Fruit fly (Drosophila melanogaster) whole organism, embryonic: ENCODE data around the gene VGlut.

Experiments
- Awh ChIP-seq: fragments of 200-800 bp; sonication (Bioruptor generic); IDR thresholded peaks from 2 replicates; pipeline ENCODE4, ENCODE4 v1.3.6; 2022; ENCODE audit warnings: missing biosample characterization, missing genetic modification characterization
- CG10147 ChIP-seq: fragments of 200-800 bp; sonication (Bioruptor generic); optimal IDR thresholded peaks from 2 replicates; lab custom pipeline; 2019; ENCODE audit warnings: missing biosample characterization, mild to moderate bottlenecking, missing genetic modification characterization, moderate library complexity
- CG10543 ChIP-seq: fragments of 200-800 bp; sonication (Bioruptor generic); optimal IDR thresholded peaks from 3 replicates; lab custom pipeline; 2017; ENCODE audit warnings: missing biosample characterization, mild to moderate bottlenecking, missing genetic modification characterization, moderate library complexity
- CG12155 ChIP-seq: fragments of 200-800 bp; sonication (Bioruptor generic); optimal IDR thresholded peaks from 3 replicates; lab custom pipeline; 2016; ENCODE audit warnings: missing biosample characterization, missing genetic modification characterization
- CG1529 ChIP-seq: fragments of 200-800 bp; sonication (Bioruptor generic); optimal IDR thresholded peaks from 3 replicates; lab custom pipeline; 2018; ENCODE audit warnings: missing biosample characterization, missing genetic modification characterization
- CG1603 ChIP-seq: fragments of 200-800 bp; sonication (Bioruptor generic); optimal IDR thresholded peaks from 2 replicates; lab custom pipeline; 2019; ENCODE audit warnings: missing biosample characterization, mild to moderate bottlenecking, missing genetic modification characterization, moderate library complexity
- CG16813 ChIP-seq: fragments of 200-800 bp; sonication (Bioruptor generic); IDR thresholded peaks from 3 replicates; pipeline ENCODE4 v1.3.6; 2022; ENCODE audit warnings: missing biosample characterization, missing genetic modification characterization; ENCODE audit not compliant: partially characterized antibody
- CG18599 ChIP-seq: fragments of 200-800 bp; sonication (Bioruptor generic); optimal IDR thresholded peaks from 3 replicates; lab custom pipeline; 2017; ENCODE audit warnings: missing biosample characterization, missing genetic modification characterization, mild to moderate bottlenecking, moderate library complexity, missing genetic modification reagents
- CG2116 ChIP-seq: fragments of 200-800 bp; sonication (Bioruptor generic); optimal IDR thresholded peaks from 3 replicates; lab custom pipeline; 2018; ENCODE audit warnings: missing biosample characterization, mild to moderate bottlenecking, missing genetic modification characterization
- CG2712 ChIP-seq: fragments of 200-800 bp; optimal IDR thresholded peaks from 3 replicates; lab custom pipeline; 2019; ENCODE audit warnings: missing biosample characterization, mild to moderate bottlenecking, missing genetic modification characterization, moderate library complexity
- CG30403 ChIP-seq: fragments of 200-800 bp; sonication (Bioruptor generic); optimal IDR thresholded peaks from 3 replicates; lab custom pipeline; 2016; ENCODE audit warnings: missing biosample characterization, missing genetic modification characterization
- CG3281 ChIP-seq: fragments of 200-800 bp; sonication (Bioruptor generic); optimal IDR thresholded peaks from 3 replicates; lab custom pipeline; 2017; ENCODE audit warnings: missing biosample characterization, mild to moderate bottlenecking, missing genetic modification characterization
- CG3407 ChIP-seq: fragments of 200-800 bp; sonication (Bioruptor generic); optimal IDR thresholded peaks from 2 replicates; lab custom pipeline; 2018; ENCODE audit warnings: missing biosample characterization, mild to moderate bottlenecking, missing genetic modification characterization
- CG6683 ChIP-seq: fragments of 200-800 bp; sonication (Bioruptor generic); optimal IDR thresholded peaks from 2 replicates; lab custom pipeline; 2017; ENCODE audit warnings: missing biosample characterization, mild to moderate bottlenecking, missing genetic modification characterization, missing genetic modification reagents
- CG6791 ChIP-seq: fragments of 200-800 bp; sonication (Bioruptor generic); IDR thresholded peaks from 3 replicates; pipeline ENCODE4 v1.3.6; 2022; ENCODE audit warnings: missing biosample characterization, missing genetic modification characterization; ENCODE audit not compliant: partially characterized antibody
- CG6813 ChIP-seq: fragments of 200-800 bp; sonication (Bioruptor generic); optimal IDR thresholded peaks from 2 replicates; lab custom pipeline; 2017; ENCODE audit warnings: missing biosample characterization, missing genetic modification characterization, mild to moderate bottlenecking, moderate library complexity, missing genetic modification reagents
- CG7372 ChIP-seq: fragments of 200-800 bp; sonication (Bioruptor generic); IDR thresholded peaks from 2 replicates; pipeline ENCODE4 v1.3.6; 2022; ENCODE audit warnings: missing biosample characterization, missing genetic modification characterization
- CG7928 ChIP-seq: fragments of 200-800 bp; sonication (Bioruptor generic); optimal IDR thresholded peaks from 2 replicates; lab custom pipeline; 2017; ENCODE audit warnings: missing biosample characterization, mild to moderate bottlenecking, missing genetic modification characterization
- CG9215 ChIP-seq: fragments of 200-800 bp; sonication (Bioruptor generic); IDR thresholded peaks from 2 replicates; pipeline ENCODE4 v1.3.6; 2022; ENCODE audit warnings: missing biosample characterization, missing genetic modification characterization
- CG9727 ChIP-seq: fragments of 200-800 bp; sonication (Bioruptor generic); optimal IDR thresholded peaks from 3 replicates; lab custom pipeline; 2017; ENCODE audit warnings: missing biosample characterization, mild to moderate bottlenecking, missing genetic modification characterization
- CG9932 ChIP-seq: fragments of 200-800 bp; sonication (Bioruptor generic); IDR thresholded peaks from 2 replicates; pipeline ENCODE4 v1.3.6; 2022; ENCODE audit warnings: missing biosample characterization, missing genetic modification characterization
- Camta ChIP-seq: fragments of 200-800 bp; sonication (Bioruptor generic); optimal IDR thresholded peaks from 2 replicates; lab custom pipeline; 2016; ENCODE audit warnings: missing biosample characterization, missing genetic modification characterization
- Chrac-16 ChIP-seq: fragments of 200-800 bp; sonication (Bioruptor generic); optimal IDR thresholded peaks from 3 replicates; lab custom pipeline; 2016; ENCODE audit warnings: missing biosample characterization, missing genetic modification characterization
- D ChIP-seq, 2 experiments: fragments of 200-800 bp in 1 of 2; fragments of >200 bp in 1 of 2; sonication (Bioruptor generic) in 1 of 2; optimal IDR thresholded peaks; 2 replicates in 1 of 2; 3 replicates in 1 of 2; lab custom pipeline; 2017; ENCODE audit warnings: mild to moderate bottlenecking in 1 of 2, missing biosample characterization in 1 of 2, missing genetic modification characterization in 1 of 2, missing genetic modification reagents in 1 of 2
- D19A ChIP-seq: fragments of 200-800 bp; optimal IDR thresholded peaks from 3 replicates; lab custom pipeline; 2019; ENCODE audit warnings: missing biosample characterization, mild to moderate bottlenecking, missing genetic modification characterization, moderate library complexity
- Fer1 ChIP-seq: fragments of 200-800 bp; sonication (Bioruptor generic); optimal IDR thresholded peaks from 2 replicates; lab custom pipeline; 2017; ENCODE audit warnings: missing biosample characterization, mild to moderate bottlenecking, missing genetic modification characterization
- Fer2 ChIP-seq: fragments of 200-800 bp; sonication (Bioruptor generic); optimal IDR thresholded peaks from 2 replicates; lab custom pipeline; 2018; ENCODE audit warnings: missing biosample characterization, mild to moderate bottlenecking, missing genetic modification characterization, moderate library complexity
- Hmx ChIP-seq: fragments of 200-800 bp; sonication (Bioruptor generic); optimal IDR thresholded peaks from 2 replicates; lab custom pipeline; 2016; ENCODE audit warnings: missing biosample characterization, missing genetic modification characterization
- Mad ChIP-seq: fragments of 200-800 bp; sonication (Bioruptor generic); optimal IDR thresholded peaks from 2 replicates; lab custom pipeline; 2016; ENCODE audit warnings: missing biosample characterization, missing genetic modification characterization
- Med ChIP-seq: fragments of 200-800 bp; sonication (Bioruptor generic); peaks from one replicate; lab custom pipeline; 2016; ENCODE audit warnings: missing biosample characterization, missing genetic modification characterization, mild to moderate bottlenecking, inconsistent platforms, moderate library complexity
- Nf-YC ChIP-seq: fragments of 200-800 bp; optimal IDR thresholded peaks from 3 replicates; lab custom pipeline; 2019; ENCODE audit warnings: missing biosample characterization, mild to moderate bottlenecking, missing genetic modification characterization, moderate library complexity
- Optix ChIP-seq: fragments of 200-800 bp; sonication (Bioruptor generic); IDR thresholded peaks from 3 replicates; pipeline ENCODE4 v1.3.6; 2022; ENCODE audit warnings: missing biosample characterization, missing genetic modification characterization
- Spps ChIP-seq: fragments of 200-800 bp; sonication (Bioruptor generic); optimal IDR thresholded peaks from 2 replicates; lab custom pipeline; 2018; ENCODE audit warnings: missing biosample characterization, mild to moderate bottlenecking, missing genetic modification characterization
- btn ChIP-seq: fragments of 200-800 bp; sonication (Bioruptor generic); optimal IDR thresholded peaks from 2 replicates; lab custom pipeline; 2016; ENCODE audit warnings: missing biosample characterization, missing genetic modification characterization
- crc ChIP-seq: fragments of 200-800 bp; sonication (Bioruptor generic); optimal IDR thresholded peaks from 2 replicates; lab custom pipeline; 2016; ENCODE audit warnings: missing biosample characterization, missing genetic modification characterization
- crol ChIP-seq: fragments of 200-800 bp; sonication (Bioruptor generic); IDR thresholded peaks from 2 replicates; pipeline ENCODE4 v1.3.6; 2022; ENCODE audit warnings: missing biosample characterization, missing genetic modification characterization
- disco-r ChIP-seq: fragments of 200-800 bp; sonication (Bioruptor generic); optimal IDR thresholded peaks from 2 replicates; lab custom pipeline; 2016; ENCODE audit warnings: missing biosample characterization, missing genetic modification characterization
- ewg ChIP-seq: fragments of 200-800 bp; sonication (Bioruptor generic); optimal IDR thresholded peaks from 3 replicates; lab custom pipeline; 2017; ENCODE audit warnings: mild to moderate bottlenecking, missing biosample characterization, missing genetic modification reagents, missing genetic modification characterization
- gsb ChIP-seq: fragments of 200-800 bp; sonication (Bioruptor generic); IDR thresholded peaks from 2 replicates; pipeline ENCODE4 v1.3.6; 2022; ENCODE audit warnings: missing biosample characterization, missing genetic modification characterization
- ham ChIP-seq: fragments of 200-800 bp; sonication (Bioruptor generic); IDR thresholded peaks from 2 replicates; pipeline ENCODE4 v1.3.6; 2022; ENCODE audit warnings: missing biosample characterization, missing genetic modification characterization
- kay ChIP-seq: fragments of 200-800 bp; sonication (Bioruptor generic); optimal IDR thresholded peaks from 2 replicates; lab custom pipeline; 2016; ENCODE audit warnings: missing biosample characterization, missing genetic modification characterization
- lilli ChIP-seq: fragments of 200-800 bp; sonication (Bioruptor generic); optimal IDR thresholded peaks from 3 replicates; lab custom pipeline; 2016; ENCODE audit warnings: missing biosample characterization, missing genetic modification characterization
- mam ChIP-seq: fragments of 200-800 bp; sonication (Bioruptor generic); optimal IDR thresholded peaks from 3 replicates; lab custom pipeline; 2016; ENCODE audit warnings: missing biosample characterization, missing genetic modification characterization
- pfk ChIP-seq: fragments of 200-800 bp; sonication (Bioruptor generic); optimal IDR thresholded peaks from 2 replicates; lab custom pipeline; 2018; ENCODE audit warnings: missing biosample characterization, mild to moderate bottlenecking, missing genetic modification characterization, moderate library complexity
- pho ChIP-seq: fragments of 200-800 bp; sonication (Bioruptor generic); optimal IDR thresholded peaks from 2 replicates; lab custom pipeline; 2016; ENCODE audit warnings: missing biosample characterization, missing genetic modification characterization
- pita ChIP-seq: fragments of 200-800 bp; sonication (Bioruptor generic); optimal IDR thresholded peaks from 2 replicates; lab custom pipeline; 2017; ENCODE audit warnings: missing biosample characterization, mild to moderate bottlenecking, missing genetic modification characterization
- pum ChIP-seq: fragments of 200-800 bp; sonication (Bioruptor generic); optimal IDR thresholded peaks from 2 replicates; lab custom pipeline; 2016; ENCODE audit warnings: missing biosample characterization, missing genetic modification characterization
- sc ChIP-seq, 3 experiments: fragments of >200 bp in 2 of 3; fragments of 200-800 bp in 1 of 3; sonication (Bioruptor generic) in 1 of 3; optimal IDR thresholded peaks; 2 replicates in 2 of 3; 3 replicates in 1 of 3; lab custom pipeline; 2017; ENCODE audit warnings: mild to moderate bottlenecking in 1 of 3, missing biosample characterization in 1 of 3, missing genetic modification characterization in 1 of 3, missing genetic modification reagents in 1 of 3
- seq ChIP-seq: fragments of 200-800 bp; sonication (Bioruptor generic); IDR thresholded peaks from 2 replicates; pipeline ENCODE4 v1.3.6; 2022; ENCODE audit warnings: missing biosample characterization, missing genetic modification characterization
- shn ChIP-seq: fragments of 200-800 bp; sonication (Bioruptor generic); optimal IDR thresholded peaks from 3 replicates; lab custom pipeline; 2016; ENCODE audit warnings: missing biosample characterization, missing genetic modification characterization

The VGlut gene

dm6 chr2L:2365077-2365651 lies 34.9 kb upstream of the VGlut start, which contains the start of the genes Rab5 and Axud1 (continued):
- TF ChIP-seq Nf-YC (tag; lab: Kevin White, UChicago) (peak; percentile 38), Optix (no peak), pho (no peak), shn (GFP tag; lab: Kevin White, UChicago) (no peak), CG9727 (GFP tag; lab: Kevin White, UChicago) (no peak), pfk (GFP tag; lab: Kevin White, UChicago) (no peak), CG10543 (no peak), Mad (GFP tag; lab: Kevin White, UChicago) (no peak), CG30403 (GFP tag; lab: Kevin White, UChicago) (no peak), CG6813 (GFP tag; lab: Kevin White, UChicago) (no peak), CG18599 (GFP tag; lab: Kevin White, UChicago) (no peak), Spps (tag; lab: Kevin White, UChicago) (no peak), ewg (GFP tag; lab: Kevin White, UChicago) (no peak), Camta (GFP tag; lab: Kevin White, UChicago) (no peak), CG3407 (GFP tag; lab: Kevin White, UChicago) (no peak), Fer1 (peak; percentile 19), CG16813 (peak; percentile 15; the same call in 1 of the 3 replicates), seq (GFP tag; lab: Robert Waterston, UW) (no peak), crc (no peak), lilli (GFP tag; lab: Kevin White, UChicago) (no peak), CG6791 (GFP tag; lab: Robert Waterston, UW) (no peak), Hmx (GFP tag; lab: Kevin White, UChicago) (no peak), D (optimal IDR thresholded peaks at IDR 0.05; lab: Kevin White, UChicago) (no peak), D (GFP tag; optimal IDR thresholded peaks at IDR 0.05; lab: Kevin White, UChicago) (no peak), CG1603 (tag; lab: Kevin White, UChicago) (peak; percentile 47), D19A (tag; lab: Kevin White, UChicago) (no peak), Med (GFP tag; lab: Kevin White, UChicago) (peak; percentile 64), CG7372 (GFP tag; lab: Robert Waterston, UW) (no peak), ham (no peak), pita (GFP tag; lab: Kevin White, UChicago) (peak; percentile 74), crol (GFP tag; lab: Robert Waterston, UW) (no peak), CG6683 (GFP tag; lab: Kevin White, UChicago) (no peak), CG3281 (no peak), mam (GFP tag; lab: Kevin White, UChicago) (no peak), Chrac-16 (GFP tag; lab: Kevin White, UChicago) (no peak), CG12155 (GFP tag; lab: Kevin White, UChicago) (no peak), CG9215 (GFP tag; lab: Robert Waterston, UW) (no peak), CG7928 (GFP tag; lab: Kevin White, UChicago) (no peak), pum (GFP tag; lab: Kevin White, UChicago) (no peak), disco-r (GFP tag; lab: Kevin White, UChicago) (no peak), CG10147 (no peak), CG1529 (GFP tag; lab: Kevin White, UChicago) (no peak), Fer2 (tag; lab: Kevin White, UChicago) (no peak), btn (GFP tag; lab: Kevin White, UChicago) (no peak), CG2712 (peak; percentile 61), CG2116 (peak; percentile 50), CG9932 (peak; percentile 31), kay (GFP tag; lab: Kevin White, UChicago) (peak; percentile 97), sc (optimal IDR thresholded peaks at IDR 0.05; lab: Kevin White, UChicago) (no peak), sc (GFP tag; optimal IDR thresholded peaks at IDR 0.05; lab: Kevin White, UChicago) (no peak), gsb (GFP tag; lab: Robert Waterston, UW) (no peak), Awh (GFP tag; lab: Robert Waterston, UW) (no peak)
